Fruit fly (Drosophila melanogaster): ENCODE measurements around the gene Mon1.
A peak's percentile ranks its signal among the peaks of the same experiment; 100 is the strongest.

The Mon1 gene

dm6 chr2L:4889451-4890045, 39.1 kb downstream of the Mon1 start, which contains the start of gene CG15625:
Gene CG15625, plus strand, starts transcription at chr2L:4889995.
- no peak for TF ChIP-seq fru (GFP tag; optimal IDR thresholded peaks at IDR 0.05)
- TF ChIP-seq Vsx2 (GFP tag; optimal IDR thresholded peaks at IDR 0.05; ENCODE audit: partially characterized antibody): no peak
- TF ChIP-seq Abd-B (GFP tag; optimal IDR thresholded peaks at IDR 0.05): no peak
- no peak for TF ChIP-seq Myc (optimal IDR thresholded peaks at IDR 0.05)
- TF ChIP-seq psq (GFP tag; optimal IDR thresholded peaks at IDR 0.05): no peak
- TF ChIP-seq lola (GFP tag; optimal IDR thresholded peaks at IDR 0.05): no peak
- TF ChIP-seq foxo (GFP tag; optimal IDR thresholded peaks at IDR 0.05): no peak
- no peak for TF ChIP-seq CG9705 (GFP tag; optimal IDR thresholded peaks at IDR 0.05)
- no peak for TF ChIP-seq Dfd (GFP tag; optimal IDR thresholded peaks at IDR 0.05)
- no peak for TF ChIP-seq OdsH (GFP tag; optimal IDR thresholded peaks at IDR 0.05)
- no peak for TF ChIP-seq Sp1 (GFP tag; optimal IDR thresholded peaks at IDR 0.05)
- TF ChIP-seq dsf (GFP tag; optimal IDR thresholded peaks at IDR 0.05; ENCODE audit: borderline replicate concordance): no peak
- no peak for TF ChIP-seq usp (GFP tag; optimal IDR thresholded peaks at IDR 0.05)
- TF ChIP-seq dmrt93B (GFP tag; optimal IDR thresholded peaks at IDR 0.05): no peak
- no peak for TF ChIP-seq woc (GFP tag; optimal IDR thresholded peaks at IDR 0.05)
- no peak for TF ChIP-seq pan (optimal IDR thresholded peaks at IDR 0.05)
- TF ChIP-seq Hr83 (GFP tag; optimal IDR thresholded peaks at IDR 0.05; ENCODE audit: poor library complexity, severe bottlenecking): no peak
- TF ChIP-seq N (GFP tag; optimal IDR thresholded peaks at IDR 0.05): no peak

- no peak for TF ChIP-seq Rel (GFP tag; optimal IDR thresholded peaks at IDR 0.05)
- peak; percentile 40 for TF ChIP-seq Rel (tag; optimal IDR thresholded peaks at IDR 0.05)
- TF ChIP-seq sv (GFP tag; optimal IDR thresholded peaks at IDR 0.05): no peak
- TF ChIP-seq CrebA (GFP tag; optimal IDR thresholded peaks at IDR 0.05; ENCODE audit: borderline replicate concordance): peak; percentile 3
- peak; percentile 42 for TF ChIP-seq Dif (GFP tag; optimal IDR thresholded peaks at IDR 0.05; ENCODE audit: partially characterized antibody)
- no peak for TF ChIP-seq Dfd (GFP tag; optimal IDR thresholded peaks at IDR 0.05)
- TF ChIP-seq Sp1 (GFP tag; optimal IDR thresholded peaks at IDR 0.05): peak; percentile 22
- no peak for TF ChIP-seq N (GFP tag; optimal IDR thresholded peaks at IDR 0.05)
- no peak for TF ChIP-seq Mio (GFP tag; optimal IDR thresholded peaks at IDR 0.05)
- TF ChIP-seq fru (GFP tag; optimal IDR thresholded peaks at IDR 0.05): peak; percentile 20
- peak; percentile 54 for TF ChIP-seq rgr (GFP tag; optimal IDR thresholded peaks at IDR 0.05)
- TF ChIP-seq HLH106 (tag; optimal IDR thresholded peaks at IDR 0.05): no peak
- TF ChIP-seq brk (GFP tag; optimal IDR thresholded peaks at IDR 0.05): no peak
- no peak for TF ChIP-seq dl (GFP tag; optimal IDR thresholded peaks at IDR 0.05; ENCODE audit: insufficient read depth in 1 of 2, partially characterized antibody in 2 of 2)
- TF ChIP-seq dsf (GFP tag; optimal IDR thresholded peaks at IDR 0.05; ENCODE audit: borderline replicate concordance): no peak
- TF ChIP-seq GATAd (GFP tag; optimal IDR thresholded peaks at IDR 0.05): no peak
- TF ChIP-seq jim (GFP tag; optimal IDR thresholded peaks at IDR 0.05): no peak
- TF ChIP-seq CG32264 (GFP tag; optimal IDR thresholded peaks at IDR 0.05): no peak
- TF ChIP-seq h (GFP tag; optimal IDR thresholded peaks at IDR 0.05): peak; percentile 41
- TF ChIP-seq sage (GFP tag; optimal IDR thresholded peaks at IDR 0.05): no peak
- TF ChIP-seq Hnf4 (GFP tag; optimal IDR thresholded peaks at IDR 0.05): no peak
- TF ChIP-seq Jra (GFP tag; optimal IDR thresholded peaks at IDR 0.05): no peak
- TF ChIP-seq tai (GFP tag; optimal IDR thresholded peaks at IDR 0.05): no peak
- peak in 1 of 2 experiments; percentile 32 for TF ChIP-seq foxo (GFP tag; optimal IDR thresholded peaks at IDR 0.05)
- TF ChIP-seq dmrt93B (GFP tag; optimal IDR thresholded peaks at IDR 0.05): no peak
- no peak for TF ChIP-seq Myc (optimal IDR thresholded peaks at IDR 0.05)
- no peak for TF ChIP-seq Vsx2 (GFP tag; optimal IDR thresholded peaks at IDR 0.05; ENCODE audit: partially characterized antibody)
- TF ChIP-seq Hr78 (GFP tag; optimal IDR thresholded peaks at IDR 0.05): no peak
- TF ChIP-seq OdsH (GFP tag; optimal IDR thresholded peaks at IDR 0.05): no peak
- TF ChIP-seq CG9705 (GFP tag; optimal IDR thresholded peaks at IDR 0.05): no peak
- TF ChIP-seq woc (GFP tag; optimal IDR thresholded peaks at IDR 0.05): no peak
- no peak for TF ChIP-seq pan (optimal IDR thresholded peaks at IDR 0.05)
- peak; percentile 42 for TF ChIP-seq br (GFP tag; optimal IDR thresholded peaks at IDR 0.05)
- TF ChIP-seq lola (GFP tag; optimal IDR thresholded peaks at IDR 0.05): no peak
- no peak for TF ChIP-seq Abd-B (GFP tag; optimal IDR thresholded peaks at IDR 0.05)
- TF ChIP-seq usp (GFP tag; optimal IDR thresholded peaks at IDR 0.05): no peak
- TF ChIP-seq psq (GFP tag; optimal IDR thresholded peaks at IDR 0.05): peak; percentile 10
- no peak for TF ChIP-seq ey (GFP tag; optimal IDR thresholded peaks at IDR 0.05)
- peak; percentile 33 for TF ChIP-seq Hr83 (GFP tag; optimal IDR thresholded peaks at IDR 0.05; ENCODE audit: poor library complexity, severe bottlenecking)
These were observed 41.6 kb downstream of the Mon1 start, which contains the start of gene CG3036 for dm6 chr2L:4891914-4892469. Gene CG3036, plus strand, starts transcription at chr2L:4892112.

Data from whole organism, wandering third instar larva.